Fruit fly (Drosophila melanogaster): ENCODE data around the gene CG7573.

Gene CG7573

dm6 chr3L:11303414-11304205, 7.9 kb upstream of the CG7573 start (continued):
- TF ChIP-seq vfl (GFP tag; optimal IDR thresholded peaks at IDR 0.05) (no peak), CG17361 (GFP tag; IDR thresholded peaks at IDR 0.05) (no peak), nerfin-2 (GFP tag; IDR thresholded peaks at IDR 0.05; ENCODE audit: partially characterized antibody) (no peak), CG8388 (GFP tag; optimal IDR thresholded peaks at IDR 0.05) (peak; percentile 13), Dek (tag; optimal IDR thresholded peaks at IDR 0.05) (peak; percentile 5), CG17802 (tag; optimal IDR thresholded peaks at IDR 0.05) (no peak), al (GFP tag; IDR thresholded peaks at IDR 0.05) (no peak), Max (GFP tag; optimal IDR thresholded peaks at IDR 0.05) (no peak), sqz (GFP tag; optimal IDR thresholded peaks at IDR 0.05) (no peak), CG10209 (GFP tag; optimal IDR thresholded peaks at IDR 0.05) (peak; percentile 17), CG3407 (GFP tag; optimal IDR thresholded peaks at IDR 0.05) (peak; percentile 26), amos (GFP tag; IDR thresholded peaks at IDR 0.05; ENCODE audit: partially characterized antibody) (no peak), CG15269 (tag; optimal IDR thresholded peaks at IDR 0.05) (peak; percentile 35), Xrp1 (GFP tag; IDR thresholded peaks at IDR 0.05) (peak; percentile 58), trh (GFP tag; optimal IDR thresholded peaks at IDR 0.05) (peak; percentile 49), wdn (GFP tag; IDR thresholded peaks at IDR 0.05) (no peak), MTF-1 (GFP tag; optimal IDR thresholded peaks at IDR 0.05; ENCODE audit: borderline replicate concordance) (no peak), ken (GFP tag; IDR thresholded peaks at IDR 0.05) (no peak), ase (GFP tag; IDR thresholded peaks at IDR 0.05) (no peak), E2f2 (GFP tag; IDR thresholded peaks at IDR 0.05) (no peak; the same call in 1 of the 2 replicates), CG14710 (tag; optimal IDR thresholded peaks at IDR 0.05) (peak; percentile 45), CG18476 (GFP tag; optimal IDR thresholded peaks at IDR 0.05) (peak; percentile 20), Taf1 (GFP tag; IDR thresholded peaks at IDR 0.05) (no peak; the same call in 1 of the 2 replicates), kay (GFP tag; optimal IDR thresholded peaks at IDR 0.05) (peak; percentile 17), Ets97D (GFP tag; optimal IDR thresholded peaks at IDR 0.05) (no peak), Hand (GFP tag; optimal IDR thresholded peaks at IDR 0.05) (peak; percentile 45), CG6765 (GFP tag; optimal IDR thresholded peaks at IDR 0.05) (peak; percentile 15), Sox102F (GFP tag; optimal IDR thresholded peaks at IDR 0.05) (peak; percentile 38), Dfd (GFP tag; optimal IDR thresholded peaks at IDR 0.05) (no peak), oc (tag; optimal IDR thresholded peaks at IDR 0.05) (no peak), CG5245 (GFP tag; optimal IDR thresholded peaks at IDR 0.05) (peak; percentile 40), Rx (GFP tag; IDR thresholded peaks at IDR 0.05) (peak; percentile 49), pan (optimal IDR thresholded peaks at IDR 0.05) (no peak), pan (GFP tag; optimal IDR thresholded peaks at IDR 0.05 in 1 of 2, IDR thresholded peaks at IDR 0.05 in 1 of 2) (peak in 1 of 2 experiments; percentile 55), CG12659 (GFP tag; optimal IDR thresholded peaks at IDR 0.05) (peak; percentile 30), Mes4 (GFP tag; optimal IDR thresholded peaks at IDR 0.05) (no peak), HHEX (GFP tag; optimal IDR thresholded peaks at IDR 0.05) (peak; percentile 35), CG6854 (GFP tag; optimal IDR thresholded peaks at IDR 0.05) (no peak), run (tag; optimal IDR thresholded peaks at IDR 0.05) (no peak), CG14965 (GFP tag; optimal IDR thresholded peaks at IDR 0.05; ENCODE audit: borderline replicate concordance) (no peak), Ada2b (GFP tag; IDR thresholded peaks at IDR 0.05) (peak; percentile 49), jigr1 (GFP tag; IDR thresholded peaks at IDR 0.05) (no peak), CG7786 (GFP tag; optimal IDR thresholded peaks at IDR 0.05) (peak; percentile 32), dimm (GFP tag; IDR thresholded peaks at IDR 0.05) (no peak), MESR4 (GFP tag; optimal IDR thresholded peaks at IDR 0.05) (no peak), trem (tag; optimal IDR thresholded peaks at IDR 0.05) (no peak), CG13775 (GFP tag; optimal IDR thresholded peaks at IDR 0.05) (peak; percentile 50), da (GFP tag; optimal IDR thresholded peaks at IDR 0.05) (no peak), CG7745 (tag; optimal IDR thresholded peaks at IDR 0.05) (no peak)

All from whole organism, embryonic.